Fruit fly (Drosophila melanogaster) whole organism, embryonic: ENCODE measurements around the gene CG1463.

ENCODE experiments used
- CG10209 ChIP-seq: fragments of 200-800 bp; sonication (Bioruptor generic); optimal IDR thresholded peaks from 3 replicates; lab custom pipeline; 2017; ENCODE audit warnings: missing biosample characterization, mild to moderate bottlenecking, missing genetic modification characterization, missing genetic modification reagents
- CG10267 ChIP-seq: fragments of 200-800 bp; sonication (Bioruptor generic); optimal IDR thresholded peaks from 2 replicates; lab custom pipeline; 2018; ENCODE audit warnings: missing biosample characterization, mild to moderate bottlenecking, missing genetic modification characterization, moderate library complexity
- CG10543 ChIP-seq: fragments of 200-800 bp; sonication (Bioruptor generic); optimal IDR thresholded peaks from 3 replicates; lab custom pipeline; 2017; ENCODE audit warnings: missing biosample characterization, mild to moderate bottlenecking, missing genetic modification characterization, moderate library complexity
- CG11398 ChIP-seq: fragments of 200-800 bp; sonication (Bioruptor generic); optimal IDR thresholded peaks from 2 replicates; lab custom pipeline; 2016; ENCODE audit warnings: missing biosample characterization, missing genetic modification characterization
- CG11695 ChIP-seq: fragments of 200-800 bp; sonication (Bioruptor generic); IDR thresholded peaks from 3 replicates; pipeline ENCODE4 v1.3.6; 2022; ENCODE audit warnings: missing biosample characterization, missing genetic modification characterization
- CG12769 ChIP-seq: fragments of 200-800 bp; sonication (Bioruptor generic); optimal IDR thresholded peaks from 2 replicates; lab custom pipeline; 2019; ENCODE audit warnings: missing biosample characterization, mild to moderate bottlenecking, missing genetic modification characterization, moderate library complexity
- CG14965 ChIP-seq: fragments of 200-800 bp; sonication (Bioruptor generic); optimal IDR thresholded peaks from 2 replicates; lab custom pipeline; 2016; ENCODE audit warnings: missing biosample characterization, missing genetic modification characterization, borderline replicate concordance
- CG15514 ChIP-seq: fragments of 200-800 bp; sonication (Bioruptor generic); optimal IDR thresholded peaks from 3 replicates; lab custom pipeline; 2017; ENCODE audit warnings: missing biosample characterization, missing genetic modification characterization, mild to moderate bottlenecking, moderate library complexity, missing genetic modification reagents
- CG17385 ChIP-seq: fragments of 200-800 bp; sonication (Bioruptor generic); optimal IDR thresholded peaks from 3 replicates; lab custom pipeline; 2018; ENCODE audit warnings: missing biosample characterization, mild to moderate bottlenecking, missing genetic modification characterization
- CG17802 ChIP-seq: fragments of 200-800 bp; sonication (Bioruptor generic); optimal IDR thresholded peaks from 2 replicates; lab custom pipeline; 2018; ENCODE audit warnings: missing biosample characterization, mild to moderate bottlenecking, missing genetic modification characterization, moderate library complexity
- CG18599 ChIP-seq: fragments of 200-800 bp; sonication (Bioruptor generic); optimal IDR thresholded peaks from 3 replicates; lab custom pipeline; 2017; ENCODE audit warnings: missing biosample characterization, missing genetic modification characterization, mild to moderate bottlenecking, moderate library complexity, missing genetic modification reagents
- CG18764 ChIP-seq: fragments of 200-800 bp; sonication (Bioruptor generic); optimal IDR thresholded peaks from 3 replicates; lab custom pipeline; 2016; ENCODE audit warnings: missing biosample characterization, missing genetic modification characterization
- CG2199 ChIP-seq: fragments of 200-800 bp; sonication (Bioruptor generic); IDR thresholded peaks from 3 replicates; pipeline ENCODE4 v1.3.6; 2022; ENCODE audit warnings: missing biosample characterization, missing genetic modification characterization
- CG3163 ChIP-seq: fragments of 200-800 bp; sonication (Bioruptor generic); optimal IDR thresholded peaks from 3 replicates; lab custom pipeline; 2016; ENCODE audit warnings: missing biosample characterization, missing genetic modification characterization
- CG5245 ChIP-seq: fragments of 200-800 bp; sonication (Bioruptor generic); optimal IDR thresholded peaks from 3 replicates; lab custom pipeline; 2016; ENCODE audit warnings: missing biosample characterization, missing genetic modification characterization
- CG6254 ChIP-seq: fragments of 200-800 bp; sonication (Bioruptor generic); optimal IDR thresholded peaks from 3 replicates; lab custom pipeline; 2017; ENCODE audit warnings: mild to moderate bottlenecking, missing biosample characterization, missing genetic modification reagents, missing genetic modification characterization
- CG6272 ChIP-seq: fragments of 200-800 bp; sonication (Bioruptor generic); IDR thresholded peaks from 2 replicates; pipeline ENCODE4 v1.3.6; 2022; ENCODE audit warnings: missing biosample characterization, missing genetic modification characterization
- CG9932 ChIP-seq: fragments of 200-800 bp; sonication (Bioruptor generic); IDR thresholded peaks from 2 replicates; pipeline ENCODE4 v1.3.6; 2022; ENCODE audit warnings: missing biosample characterization, missing genetic modification characterization
- Hr78 ChIP-seq, 2 experiments: fragments of 200-800 bp in 1 of 2; fragments of >200 bp in 1 of 2; sonication (Bioruptor generic) in 1 of 2; optimal IDR thresholded peaks; 2 replicates each; lab custom pipeline; 2017 to 2019; ENCODE audit warnings: missing biosample characterization in 2 of 2, missing genetic modification characterization in 2 of 2, mild to moderate bottlenecking in 1 of 2, moderate library complexity in 1 of 2
- Lim3 ChIP-seq: fragments of 200-800 bp; sonication (Bioruptor generic); IDR thresholded peaks from 2 replicates; pipeline ENCODE4 v1.3.6; 2022; ENCODE audit warnings: missing biosample characterization, missing genetic modification characterization
- MTF-1 ChIP-seq: fragments of 200-800 bp; sonication (Bioruptor generic); optimal IDR thresholded peaks from 2 replicates; lab custom pipeline; 2018; ENCODE audit warnings: missing biosample characterization, mild to moderate bottlenecking, missing genetic modification characterization, borderline replicate concordance
- Sox102F ChIP-seq: fragments of 200-800 bp; sonication (Bioruptor generic); optimal IDR thresholded peaks from 2 replicates; lab custom pipeline; 2018; ENCODE audit warnings: missing biosample characterization, mild to moderate bottlenecking, missing genetic modification characterization, moderate library complexity
- Spps ChIP-seq: fragments of 200-800 bp; sonication (Bioruptor generic); optimal IDR thresholded peaks from 2 replicates; lab custom pipeline; 2018; ENCODE audit warnings: missing biosample characterization, mild to moderate bottlenecking, missing genetic modification characterization
- Stat92E ChIP-seq, 3 experiments: fragments of >200 bp in 2 of 3; fragments of 200-800 bp in 1 of 3; sonication (Bioruptor generic) in 1 of 3; optimal IDR thresholded peaks; 2 replicates each; lab custom pipeline; 2017 to 2019; ENCODE audit warnings: missing biosample characterization in 3 of 3, missing genetic modification characterization in 3 of 3, mild to moderate bottlenecking in 1 of 3, moderate library complexity in 1 of 3
- Trl ChIP-seq, 3 experiments: fragments of >200 bp in 2 of 3; fragments of 200-800 bp in 1 of 3; sonication (Bioruptor generic) in 1 of 3; optimal IDR thresholded peaks; 2 replicates in 1 of 3; 3 replicates in 2 of 3; lab custom pipeline; 2016 to 2017; ENCODE audit warnings: missing biosample characterization in 1 of 3, missing genetic modification characterization in 1 of 3
- YL-1 ChIP-seq: fragments of 200-800 bp; sonication (Bioruptor generic); optimal IDR thresholded peaks from 3 replicates; lab custom pipeline; 2017; ENCODE audit warnings: missing biosample characterization, mild to moderate bottlenecking, missing genetic modification characterization
- ac ChIP-seq: fragments of 200-800 bp; sonication (Bioruptor generic); optimal IDR thresholded peaks from 3 replicates; lab custom pipeline; 2017; ENCODE audit warnings: missing biosample characterization, mild to moderate bottlenecking, missing genetic modification characterization
- ato ChIP-seq: fragments of 200-800 bp; sonication (Bioruptor generic); IDR thresholded peaks from 2 replicates; pipeline ENCODE4 v1.3.6; 2022; ENCODE audit warnings: missing biosample characterization, missing genetic modification characterization; ENCODE audit not compliant: partially characterized antibody
- az2 ChIP-seq: fragments of 200-800 bp; sonication (Bioruptor generic); optimal IDR thresholded peaks from 3 replicates; lab custom pipeline; 2016; ENCODE audit warnings: missing biosample characterization, missing genetic modification characterization
- bcd ChIP-seq: fragments of 200-800 bp; sonication (Bioruptor generic); optimal IDR thresholded peaks from 2 replicates; lab custom pipeline; 2017; ENCODE audit warnings: missing biosample characterization, mild to moderate bottlenecking, missing genetic modification characterization
- crc ChIP-seq: fragments of 200-800 bp; sonication (Bioruptor generic); optimal IDR thresholded peaks from 2 replicates; lab custom pipeline; 2016; ENCODE audit warnings: missing biosample characterization, missing genetic modification characterization
- dysf ChIP-seq: fragments of 200-800 bp; sonication (Bioruptor generic); IDR thresholded peaks from 3 replicates; pipeline ENCODE4 v1.3.6; 2022; ENCODE audit warnings: missing biosample characterization, missing genetic modification characterization
- esg ChIP-seq: fragments of 200-800 bp; sonication (Bioruptor generic); conservative IDR thresholded peaks from 2 replicates; pipeline ENCODE4 v1.3.6; 2022; ENCODE audit warnings: missing biosample characterization, missing genetic modification characterization
- exex ChIP-seq: fragments of 200-800 bp; sonication (Bioruptor generic); optimal IDR thresholded peaks from 4 replicates; lab custom pipeline; 2018; ENCODE audit warnings: missing biosample characterization, mild to moderate bottlenecking, missing genetic modification characterization, moderate library complexity
- fd102C ChIP-seq: fragments of 200-800 bp; sonication (Bioruptor generic); optimal IDR thresholded peaks from 2 replicates; lab custom pipeline; 2018; ENCODE audit warnings: missing biosample characterization, mild to moderate bottlenecking, missing genetic modification characterization, moderate library complexity
- gcm ChIP-seq: fragments of 200-800 bp; sonication (Bioruptor generic); optimal IDR thresholded peaks from 2 replicates; lab custom pipeline; 2019; ENCODE audit warnings: missing biosample characterization, mild to moderate bottlenecking, missing genetic modification characterization, moderate library complexity
- insv ChIP-seq, 2 experiments: fragments of 200-800 bp; sonication (Bioruptor generic); optimal IDR thresholded peaks; 3 replicates each; lab custom pipeline; 2016 to 2018; ENCODE audit warnings: missing biosample characterization in 2 of 2, missing genetic modification characterization in 2 of 2
- kni ChIP-seq: fragments of 200-800 bp; sonication (Bioruptor generic); optimal IDR thresholded peaks from 3 replicates; lab custom pipeline; 2017; ENCODE audit warnings: mild to moderate bottlenecking, missing biosample characterization, missing genetic modification reagents, missing genetic modification characterization
- nau ChIP-seq: fragments of 200-800 bp; sonication (Bioruptor generic); optimal IDR thresholded peaks from 3 replicates; lab custom pipeline; 2017; ENCODE audit warnings: missing biosample characterization, mild to moderate bottlenecking, missing genetic modification characterization, missing genetic modification reagents
- nerfin-1 ChIP-seq: fragments of 200-800 bp; sonication (Bioruptor generic); optimal IDR thresholded peaks from 3 replicates; lab custom pipeline; 2019; ENCODE audit warnings: missing biosample characterization, mild to moderate bottlenecking, missing genetic modification characterization, moderate library complexity
- pb ChIP-seq: fragments of 200-800 bp; sonication (Bioruptor generic); optimal IDR thresholded peaks from 3 replicates; lab custom pipeline; 2016; ENCODE audit warnings: missing biosample characterization, missing genetic modification characterization
- pho ChIP-seq: fragments of 200-800 bp; sonication (Bioruptor generic); optimal IDR thresholded peaks from 2 replicates; lab custom pipeline; 2016; ENCODE audit warnings: missing biosample characterization, missing genetic modification characterization
- sug ChIP-seq: fragments of 200-800 bp; optimal IDR thresholded peaks from 2 replicates; lab custom pipeline; 2019; ENCODE audit warnings: missing biosample characterization, mild to moderate bottlenecking, missing genetic modification characterization, moderate library complexity
- tna ChIP-seq: fragments of 200-800 bp; sonication (Bioruptor generic); IDR thresholded peaks from 2 replicates; pipeline ENCODE4 v1.3.6; 2022; ENCODE audit warnings: missing biosample characterization, missing genetic modification characterization; ENCODE audit not compliant: partially characterized antibody
- wdn ChIP-seq: fragments of 200-800 bp; sonication (Bioruptor generic); IDR thresholded peaks from 2 replicates; pipeline ENCODE4 v1.3.6; 2022; ENCODE audit warnings: missing biosample characterization, missing genetic modification characterization

CG1463 gene

dm6 chrX:12611536-12612458 lies at the start of gene CG1463, which contains the start of gene Fpgs1 (continued):
- TF ChIP-seq ac (GFP tag; lab: Kevin White, UChicago) (no peak), esg (GFP tag; lab: Robert Waterston, UW) (no peak), CG11695 (GFP tag; lab: Robert Waterston, UW) (no peak), pb (no peak), wdn (GFP tag; lab: Robert Waterston, UW) (no peak), dysf (peak; percentile 44; the same call in 2 of the 3 replicates), CG17802 (tag; lab: Kevin White, UChicago) (no peak), CG6272 (GFP tag; lab: Robert Waterston, UW) (no peak), CG5245 (no peak), ato (no peak), tna (GFP tag; lab: Robert Waterston, UW) (peak; percentile 40; the same call in 1 of the 2 replicates), YL-1 (GFP tag; lab: Kevin White, UChicago) (peak; percentile 39), CG9932 (GFP tag; lab: Robert Waterston, UW) (peak; percentile 59), az2 (GFP tag; lab: Kevin White, UChicago) (no peak), CG6254 (GFP tag; lab: Kevin White, UChicago) (no peak), Spps (tag; lab: Kevin White, UChicago) (no peak), CG18764 (no peak), CG11398 (GFP tag; lab: Kevin White, UChicago) (no peak), pho (GFP tag; lab: Kevin White, UChicago) (peak; percentile 32), crc (GFP tag; lab: Kevin White, UChicago) (no peak), bcd (GFP tag; lab: Kevin White, UChicago) (no peak), Trl (optimal IDR thresholded peaks at IDR 0.05; lab: Kevin White, UChicago) (no peak), Trl (GFP tag; optimal IDR thresholded peaks at IDR 0.05; lab: Kevin White, UChicago) (peak; percentile 9), MTF-1 (GFP tag; lab: Kevin White, UChicago) (no peak), Lim3 (GFP tag; lab: Robert Waterston, UW) (no peak), CG14965 (GFP tag; lab: Kevin White, UChicago) (no peak), nerfin-1 (tag; lab: Kevin White, UChicago) (peak; percentile 15)

DNA sequence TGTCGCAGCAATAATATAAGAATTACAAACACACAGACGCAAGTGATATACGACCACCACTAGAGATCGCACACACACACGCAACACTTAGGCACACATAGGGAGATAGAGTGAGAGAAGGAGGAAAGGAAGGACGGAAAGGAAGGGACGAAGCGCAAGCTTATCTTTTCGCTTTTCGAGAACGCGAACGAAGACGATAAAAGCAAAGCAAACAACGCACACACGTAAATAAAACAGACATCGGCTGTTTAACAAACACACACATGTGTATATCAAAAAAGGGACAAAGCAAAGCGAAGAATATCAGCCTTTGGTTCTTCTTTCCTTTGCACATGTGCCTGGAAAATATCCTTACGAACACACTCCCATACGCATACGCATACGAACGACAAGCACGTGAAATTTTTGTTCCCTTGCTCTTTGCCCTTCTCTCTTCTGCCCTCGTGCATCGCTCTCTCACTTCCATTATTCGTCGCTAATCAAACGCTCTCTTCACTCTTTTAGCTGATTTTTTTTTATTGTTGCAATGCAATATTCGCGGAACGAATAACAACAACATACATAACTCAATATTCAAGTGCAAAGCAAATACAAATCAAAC lies 48.7 kb upstream of the CG1463 start:
- peak; percentile 18 for TF ChIP-seq CG17385 (GFP tag; lab: Kevin White, UChicago)
- TF ChIP-seq CG12769 (tag; lab: Kevin White, UChicago), result peak; percentile 28
- peak in 1 of 2 experiments; percentile 33 for TF ChIP-seq insv (GFP tag; optimal IDR thresholded peaks at IDR 0.05; lab: Kevin White, UChicago)
- peak; percentile 37 for TF ChIP-seq CG18599
- no peak for TF ChIP-seq CG15514 (GFP tag; lab: Kevin White, UChicago)
- peak in 1 of 3 experiments; percentile 56 for TF ChIP-seq Stat92E (GFP tag; optimal IDR thresholded peaks at IDR 0.05; lab: Kevin White, UChicago)
- peak; percentile 13 for TF ChIP-seq nau (GFP tag; lab: Kevin White, UChicago)
- peak; percentile 46 for TF ChIP-seq CG3163
- TF ChIP-seq CG2199 (GFP tag; lab: Robert Waterston, UW), result 0 out of 3 replicates have a peak, but pooled peaks have one; percentile 39
- peak; percentile 18 for TF ChIP-seq CG10543 (GFP tag; lab: Kevin White, UChicago)
- no peak for TF ChIP-seq Sox102F (GFP tag; lab: Kevin White, UChicago)
- peak; percentile 72 to 74 for TF ChIP-seq Trl (optimal IDR thresholded peaks at IDR 0.05; lab: Kevin White, UChicago)
- TF ChIP-seq Trl (GFP tag; optimal IDR thresholded peaks at IDR 0.05; lab: Kevin White, UChicago), result no peak
- TF ChIP-seq Hr78 (GFP tag; optimal IDR thresholded peaks at IDR 0.05; lab: Kevin White, UChicago), result no peak
- TF ChIP-seq gcm (GFP tag; lab: Kevin White, UChicago), result peak; percentile 8
- peak; percentile 10 for TF ChIP-seq CG10267 (tag; lab: Kevin White, UChicago)
- peak; percentile 34 for TF ChIP-seq sug
- TF ChIP-seq exex, result peak; percentile 38
- TF ChIP-seq kni (GFP tag; lab: Kevin White, UChicago), result peak; percentile 28
- peak; percentile 0 for TF ChIP-seq CG10209 (GFP tag; lab: Kevin White, UChicago)
- peak; percentile 17 for TF ChIP-seq fd102C
